Worm (Caenorhabditis elegans): ENCODE results near the gene T21C12.4.

The T21C12.4 gene

DNA sequence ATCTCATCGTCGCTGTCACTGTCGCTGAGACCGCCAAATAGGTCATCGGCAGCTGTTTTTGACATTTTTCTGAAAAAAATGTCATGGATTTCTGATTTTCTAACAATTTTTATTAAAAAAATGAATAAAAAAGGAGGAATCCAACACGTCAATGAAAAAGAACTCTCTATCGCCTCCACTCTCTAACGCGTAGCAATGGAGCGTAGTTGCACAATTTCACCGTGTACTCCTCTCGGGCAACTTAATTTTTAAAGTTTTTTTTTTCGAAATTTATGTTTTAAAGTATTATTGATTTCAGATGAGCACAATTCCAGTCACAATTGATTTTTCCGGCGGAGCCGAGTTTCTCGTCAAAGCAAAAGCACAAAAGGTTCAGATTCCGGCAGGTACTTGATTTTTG is 52.6 kb downstream of the T21C12.4 start, which contains the start of the genes taf-11.3 and urm-1 (continued):
- TF ChIP-seq ctbp-1 (GFP tag; IDR thresholded peaks at IDR 0.05) = no peak
- TF ChIP-seq nhr-28 (tag; optimal IDR thresholded peaks at IDR 0.05) = no peak
- no peak for TF ChIP-seq nhr-42 (GFP tag; IDR thresholded peaks at IDR 0.05)
- TF ChIP-seq daf-12 (tag; optimal IDR thresholded peaks at IDR 0.05) = no peak
- TF ChIP-seq nhr-102 (tag; optimal IDR thresholded peaks at IDR 0.05) = peak; percentile 10
- no peak for TF ChIP-seq R02D3.7 (tag; optimal IDR thresholded peaks at IDR 0.05)
- TF ChIP-seq lin-39 (tag; optimal IDR thresholded peaks at IDR 0.05) = no peak
- no peak for TF ChIP-seq zfp-3 (GFP tag; conservative IDR thresholded peaks at IDR 0.05)
- no peak for TF ChIP-seq F10B5.3 (tag; optimal IDR thresholded peaks at IDR 0.05)
- TF ChIP-seq cey-2 (tag; optimal IDR thresholded peaks at IDR 0.05; ENCODE audit: borderline replicate concordance, insufficient read depth) = no peak
- TF ChIP-seq snpc-1.2 (GFP tag; IDR thresholded peaks at IDR 0.05) = no peak
- TF ChIP-seq lin-38 (GFP tag; IDR thresholded peaks at IDR 0.05) = peak; percentile 96
- no peak for TF ChIP-seq skn-1 (tag; optimal IDR thresholded peaks at IDR 0.05)
- no peak for TF ChIP-seq spr-1 (tag; optimal IDR thresholded peaks at IDR 0.05)
- no peak for TF ChIP-seq lin-1 (GFP tag; IDR thresholded peaks at IDR 0.05)
- TF ChIP-seq Y5F2A.4 (GFP tag; optimal IDR thresholded peaks at IDR 0.05) = no peak
- TF ChIP-seq mes-2 (tag; optimal IDR thresholded peaks at IDR 0.05; ENCODE audit: poor library complexity, severe bottlenecking) = peak; percentile 94
- TF ChIP-seq vab-7 (GFP tag; IDR thresholded peaks at IDR 0.05) = no peak
- no peak for TF ChIP-seq tra-1 (GFP tag; IDR thresholded peaks at IDR 0.05)
- no peak for TF ChIP-seq pqm-1 (tag; optimal IDR thresholded peaks at IDR 0.05)
- no peak for TF ChIP-seq nhr-48 (tag; optimal IDR thresholded peaks at IDR 0.05)
- TF ChIP-seq hlh-30 (tag; optimal IDR thresholded peaks at IDR 0.05; ENCODE audit: insufficient read depth) = peak; percentile 30
- no peak for TF ChIP-seq ZK337.2 (GFP tag; IDR thresholded peaks at IDR 0.05)
- TF ChIP-seq F37D6.2 (tag; optimal IDR thresholded peaks at IDR 0.05) = peak; percentile 6
- TF ChIP-seq ces-1 (GFP tag; optimal IDR thresholded peaks at IDR 0.05) = no peak
- no peak for TF ChIP-seq lir-3 (tag; optimal IDR thresholded peaks at IDR 0.05)
- TF ChIP-seq Y75B8A.6 (GFP tag; IDR thresholded peaks at IDR 0.05) = no peak
- no peak for TF ChIP-seq mxl-2 (GFP tag; conservative IDR thresholded peaks at IDR 0.05)
- TF ChIP-seq ceh-32 (tag; optimal IDR thresholded peaks at IDR 0.05; ENCODE audit: poor library complexity) = no peak
- TF ChIP-seq T26A8.4 (GFP tag; IDR thresholded peaks at IDR 0.05) = no peak
- peak; percentile 83 for TF ChIP-seq dpl-1 (GFP tag; optimal IDR thresholded peaks at IDR 0.05)
- TF ChIP-seq dve-1 (tag; optimal IDR thresholded peaks at IDR 0.05; ENCODE audit: insufficient read depth) = peak; percentile 82
- TF ChIP-seq php-3 (GFP tag; IDR thresholded peaks at IDR 0.05) = no peak
- TF ChIP-seq hif-1 (tag; optimal IDR thresholded peaks at IDR 0.05) = peak in 1 of 2 experiments; percentile 24
- TF ChIP-seq egl-43 (GFP tag; IDR thresholded peaks at IDR 0.05) = no peak
- peak; percentile 50 for TF ChIP-seq aha-1 (tag)
- TF ChIP-seq ztf-7 (tag; optimal IDR thresholded peaks at IDR 0.05) = peak; percentile 55
- no peak for TF ChIP-seq gei-8 (GFP tag; optimal IDR thresholded peaks at IDR 0.05)
- no peak for TF ChIP-seq madf-5 (GFP tag; IDR thresholded peaks at IDR 0.05)
- TF ChIP-seq ztf-11 (tag; optimal IDR thresholded peaks at IDR 0.05) = no peak
- no peak for TF ChIP-seq aly-2 (tag; optimal IDR thresholded peaks at IDR 0.05)
- no peak for TF ChIP-seq nhr-25 (tag; optimal IDR thresholded peaks at IDR 0.05; ENCODE audit: borderline replicate concordance, insufficient read depth)
- TF ChIP-seq nhr-41 (GFP tag; IDR thresholded peaks at IDR 0.05) = no peak
- TF ChIP-seq set-16 (GFP tag; IDR thresholded peaks at IDR 0.05) = no peak
- TF ChIP-seq lin-13 (GFP tag; optimal IDR thresholded peaks at IDR 0.05) = peak; percentile 74
- TF ChIP-seq snpc-4 (tag; optimal IDR thresholded peaks at IDR 0.05) = no peak
- TF ChIP-seq ceh-20 (GFP tag; IDR thresholded peaks at IDR 0.05) = no peak
- TF ChIP-seq ZK546.5 (tag; optimal IDR thresholded peaks at IDR 0.05) = no peak
- TF ChIP-seq duxl-1 (tag; optimal IDR thresholded peaks at IDR 0.05; ENCODE audit: poor library complexity) = no peak
- peak; percentile 32 for TF ChIP-seq rbr-2 (tag; optimal IDR thresholded peaks at IDR 0.05)
- no peak for TF ChIP-seq zfp-2 (tag; optimal IDR thresholded peaks at IDR 0.05)
